Worm (Caenorhabditis elegans) whole organism, young adult: ENCODE data around the gene F09C6.10.

Experiments
- B0261.1 ChIP-seq: sonication (generic microtip); optimal IDR thresholded peaks from 2 replicates; lab custom pipeline; 2016; ENCODE audit warnings: mild to moderate bottlenecking, missing genetic modification characterization, moderate library complexity, missing compliant biosample characterization
- C06A6.2 ChIP-seq: fragments of 200-800 bp; sonication (Bioruptor generic); conservative IDR thresholded peaks from 2 replicates; pipeline ENCODE4 v1.3.6; 2022; ENCODE audit warnings: missing genetic modification characterization, missing compliant biosample characterization
- D2030.7 ChIP-seq: fragments of 200-800 bp; sonication (Bioruptor generic); IDR thresholded peaks from 2 replicates; pipeline ENCODE4 v1.3.6; 2022; ENCODE audit warnings: missing genetic modification reagents, missing genetic modification characterization, missing compliant biosample characterization
- F22D6.2 ChIP-seq: sonication (generic microtip); optimal IDR thresholded peaks from 2 replicates; lab custom pipeline; 2016; ENCODE audit warnings: mild to moderate bottlenecking, missing genetic modification characterization, missing compliant biosample characterization
- F23B12.7 ChIP-seq: sonication (generic microtip); optimal IDR thresholded peaks from 2 replicates; lab custom pipeline; 2017; ENCODE audit warnings: missing genetic modification characterization, mild to moderate bottlenecking, missing compliant biosample characterization, antibody characterized with exemption, moderate library complexity; ENCODE audit not compliant: insufficient read depth
- F33H1.4 ChIP-seq: fragments of 200-800 bp; sonication (Bioruptor generic); IDR thresholded peaks from 2 replicates; pipeline ENCODE4 v1.3.6; 2022; ENCODE audit warnings: missing genetic modification reagents, missing genetic modification characterization, missing compliant biosample characterization
- K11D2.4 ChIP-seq: fragments of 200-800 bp; sonication (Bioruptor generic); IDR thresholded peaks from 2 replicates; pipeline ENCODE4 v1.3.6; 2022; ENCODE audit warnings: missing genetic modification reagents, missing genetic modification characterization, missing compliant biosample characterization
- Y53G8AR.9 ChIP-seq: fragments of 200-800 bp; sonication (Bioruptor generic); conservative IDR thresholded peaks from 2 replicates; pipeline ENCODE4 v1.3.6; 2022; ENCODE audit warnings: missing genetic modification reagents, missing genetic modification characterization, missing compliant biosample characterization
- Y56A3A.18 ChIP-seq: fragments of 200-800 bp; sonication (Bioruptor generic); IDR thresholded peaks from 2 replicates; pipeline ENCODE4 v1.3.6; 2022; ENCODE audit warnings: missing genetic modification reagents, missing genetic modification characterization, missing compliant biosample characterization
- Y67H2A.10 ChIP-seq: fragments of 200-800 bp; sonication (Bioruptor generic); conservative IDR thresholded peaks from 2 replicates; pipeline ENCODE4 v1.3.6; 2022; ENCODE audit warnings: missing genetic modification reagents, missing genetic modification characterization, missing compliant biosample characterization
- Y79H2A.3 ChIP-seq: fragments of 200-800 bp; sonication (Bioruptor generic); conservative IDR thresholded peaks from 2 replicates; pipeline ENCODE4 v1.3.6; 2022; ENCODE audit warnings: missing genetic modification reagents, missing genetic modification characterization, missing compliant biosample characterization
- ZK185.1 ChIP-seq: sonication (generic microtip); optimal IDR thresholded peaks from 2 replicates; lab custom pipeline; 2016; ENCODE audit warnings: mild to moderate bottlenecking, missing genetic modification characterization, missing compliant biosample characterization; ENCODE audit not compliant: poor library complexity, severe bottlenecking
- aptf-2 ChIP-seq: fragments of 200-800 bp; sonication (Bioruptor generic); conservative IDR thresholded peaks from 2 replicates; pipeline ENCODE4 v1.3.6; 2022; ENCODE audit warnings: missing genetic modification reagents, missing genetic modification characterization, missing compliant biosample characterization
- bed-2 ChIP-seq: fragments of 200-800 bp; sonication (Bioruptor generic); IDR thresholded peaks from 2 replicates; pipeline ENCODE4 v1.3.6; 2022; ENCODE audit warnings: missing genetic modification reagents, missing genetic modification characterization, missing compliant biosample characterization
- dpff-1 ChIP-seq: sonication (generic microtip); optimal IDR thresholded peaks from 2 replicates; lab custom pipeline; 2017; ENCODE audit warnings: mild to moderate bottlenecking, missing genetic modification characterization, missing compliant biosample characterization
- egl-18 ChIP-seq: fragments of 200-800 bp; sonication (Bioruptor generic); IDR thresholded peaks from 2 replicates; pipeline ENCODE4 v1.3.6; 2022; ENCODE audit warnings: missing genetic modification reagents, missing genetic modification characterization, missing compliant biosample characterization
- egl-44 ChIP-seq: fragments of 200-800 bp; sonication (Bioruptor generic); IDR thresholded peaks from 2 replicates; pipeline ENCODE4 v1.3.6; 2022; ENCODE audit warnings: missing genetic modification reagents, missing genetic modification characterization, missing compliant biosample characterization
- ekl-4 ChIP-seq: fragments of 200-800 bp; sonication (Bioruptor generic); IDR thresholded peaks from 2 replicates; pipeline ENCODE4 v1.3.6; 2022; ENCODE audit warnings: missing genetic modification reagents, missing genetic modification characterization, missing compliant biosample characterization
- ets-4 ChIP-seq: fragments of 200-800 bp; sonication (Bioruptor generic); optimal IDR thresholded peaks from 2 replicates; lab custom pipeline; 2018; ENCODE audit warnings: mild to moderate bottlenecking, missing genetic modification characterization, missing compliant biosample characterization
- hlh-12 ChIP-seq: sonication (generic microtip); optimal IDR thresholded peaks from 2 replicates; lab custom pipeline; 2016; ENCODE audit warnings: missing genetic modification characterization, missing compliant biosample characterization
- hrde-1 ChIP-seq: sonication (generic microtip); optimal IDR thresholded peaks from 2 replicates; lab custom pipeline; 2016; ENCODE audit warnings: missing genetic modification characterization, mild to moderate bottlenecking, missing compliant biosample characterization, moderate library complexity, missing genotype, missing genetic modification reagents, borderline replicate concordance
- hsf-1 ChIP-seq: fragments of 200-800 bp; sonication (Bioruptor generic); IDR thresholded peaks from 2 replicates; pipeline ENCODE4 v1.3.6; 2022; ENCODE audit warnings: missing genetic modification reagents, missing genetic modification characterization, missing compliant biosample characterization
- let-607 ChIP-seq, 2 experiments: fragments of 200-800 bp in 1 of 2; sonication (Bioruptor generic) in 1 of 2; sonication (generic microtip) in 1 of 2; optimal IDR thresholded peaks; 2 replicates each; lab custom pipeline; 2016 to 2018; ENCODE audit warnings: mild to moderate bottlenecking in 2 of 2, missing compliant biosample characterization in 2 of 2, missing genetic modification characterization in 2 of 2, moderate library complexity in 2 of 2, missing genotype in 1 of 2
- lin-35 ChIP-seq, 3 experiments: fragments of 150-350 bp in 2 of 3; sonication (generic microtip) in 1 of 3; optimal IDR thresholded peaks; 2 replicates each; lab custom pipeline; 2014 to 2018; ENCODE audit warnings: missing biosample characterization in 3 of 3, missing genetic modification characterization in 3 of 3, missing genetic modification reagents in 3 of 3
- lsl-1 ChIP-seq: fragments of 200-800 bp; sonication (Bioruptor generic); optimal IDR thresholded peaks from 2 replicates; lab custom pipeline; 2018; ENCODE audit warnings: mild to moderate bottlenecking, missing genetic modification characterization, moderate library complexity, missing compliant biosample characterization
- lsy-27 ChIP-seq: sonication (generic microtip); optimal IDR thresholded peaks from 2 replicates; lab custom pipeline; 2017; ENCODE audit warnings: missing genetic modification characterization, mild to moderate bottlenecking, missing compliant biosample characterization, antibody characterized with exemption, missing genotype, borderline replicate concordance; ENCODE audit not compliant: insufficient read depth
- nhr-120 ChIP-seq: fragments of 200-800 bp; sonication (Bioruptor generic); IDR thresholded peaks from 2 replicates; pipeline ENCODE4 v1.3.6; 2022; ENCODE audit warnings: missing genetic modification characterization, missing compliant biosample characterization
- pbrm-1 ChIP-seq: fragments of 200-800 bp; sonication (Bioruptor generic); IDR thresholded peaks from 2 replicates; pipeline ENCODE4 v1.3.6; 2022; ENCODE audit warnings: missing genetic modification reagents, missing genetic modification characterization, missing compliant biosample characterization
- pha-4 ChIP-seq: fragments of 150-350 bp; sonication (generic microtip); optimal IDR thresholded peaks from 2 replicates; lab custom pipeline; 2014; ENCODE audit warnings: missing biosample characterization, missing genetic modification reagents, missing genetic modification characterization
- somi-1 ChIP-seq: fragments of 200-800 bp; sonication (Bioruptor generic); optimal IDR thresholded peaks from 2 replicates; lab custom pipeline; 2018; ENCODE audit warnings: mild to moderate bottlenecking, missing genetic modification characterization, missing compliant biosample characterization
- tlf-1 ChIP-seq: fragments of 200-800 bp; sonication (Bioruptor generic); optimal IDR thresholded peaks from 2 replicates; lab custom pipeline; 2018; ENCODE audit warnings: mild to moderate bottlenecking, missing genetic modification characterization, missing compliant biosample characterization
- unc-130 ChIP-seq: sonication (generic microtip); optimal IDR thresholded peaks from 2 replicates; lab custom pipeline; 2016; ENCODE audit warnings: missing genetic modification reagents, missing genetic modification characterization, missing compliant biosample characterization
- ztf-18 ChIP-seq: sonication (generic microtip); optimal IDR thresholded peaks from 2 replicates; lab custom pipeline; 2016; ENCODE audit warnings: missing genotype, mild to moderate bottlenecking, missing genetic modification characterization, missing compliant biosample characterization

The F09C6.10 gene

DNA sequence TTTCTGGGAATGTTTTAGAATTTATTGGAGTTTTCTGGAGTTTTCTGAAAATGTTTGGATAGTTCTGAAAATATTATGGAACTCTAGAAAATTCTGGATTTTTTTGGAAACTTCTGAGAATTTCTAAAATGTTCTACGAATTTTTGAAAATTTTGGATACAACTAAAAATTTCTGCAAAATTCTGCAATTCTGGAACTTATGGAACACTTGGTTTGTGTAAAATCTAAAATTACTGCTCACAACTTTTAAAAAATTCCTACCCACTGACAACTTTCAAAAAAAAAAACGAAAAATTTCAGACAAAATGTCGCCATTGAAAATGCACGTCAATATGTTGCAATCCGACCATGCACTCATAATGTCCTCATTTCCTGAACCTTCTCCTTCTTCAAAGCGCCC is 11.4 kb downstream of the F09C6.10 start, which contains the start of gene nhr-262:
Gene nhr-262 (plus strand): TSS at position 301 of the 400 bp plus-strand sequence.
- no peak for TF ChIP-seq F22D6.2 (tag; lab: Kevin White, UChicago)
- TF ChIP-seq ztf-18 (tag; lab: Kevin White, UChicago) = no peak
- TF ChIP-seq, all 124 proteins: peak for 0

DNA sequence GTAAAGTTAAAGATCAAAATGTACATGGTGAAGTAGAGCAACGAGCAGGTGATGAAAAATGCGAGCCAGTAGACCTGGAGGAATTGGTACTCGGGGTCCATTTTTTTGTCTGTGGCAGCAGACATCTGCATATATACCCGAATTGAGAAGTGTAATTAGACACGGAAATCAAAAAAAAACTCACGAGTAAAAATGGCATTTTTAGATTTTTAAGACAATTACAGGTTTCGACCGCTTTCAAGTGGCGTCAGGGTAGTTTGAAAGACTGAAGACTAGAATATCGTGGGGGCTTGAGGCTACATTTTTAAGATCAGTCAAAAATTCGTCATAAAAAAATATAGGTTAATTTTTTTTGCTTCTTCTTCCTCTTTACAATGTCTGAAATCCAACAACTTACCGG is 13.3 kb downstream of the F09C6.10 start, which contains the start of gene srd-68:
Gene srd-68 (minus strand): TSS at position 101 of the 400 bp plus-strand sequence.
- no peak for TF ChIP-seq F22D6.2 (tag; lab: Kevin White, UChicago)
- TF ChIP-seq C06A6.2 = no peak
- TF ChIP-seq hrde-1 = no peak
- TF ChIP-seq B0261.1 (tag; lab: Kevin White, UChicago) = no peak
- no peak for TF ChIP-seq hlh-12
- no peak for TF ChIP-seq nhr-120 (GFP tag; lab: Robert Waterston, UW)
- TF ChIP-seq lin-35 (GFP tag; optimal IDR thresholded peaks at IDR 0.05; lab: Kevin White, UChicago) = no peak
- TF ChIP-seq dpff-1 (tag; lab: Kevin White, UChicago) = no peak
- TF ChIP-seq somi-1 (GFP tag; lab: Kevin White, UChicago) = no peak
- TF ChIP-seq Y79H2A.3 (GFP tag; lab: Robert Waterston, UW) = no peak
- TF ChIP-seq lsy-27 (tag; lab: Kevin White, UChicago) = no peak
- TF ChIP-seq ets-4 (GFP tag; lab: Kevin White, UChicago) = no peak
- TF ChIP-seq ztf-18 (tag; lab: Kevin White, UChicago) = no peak
- no peak for TF ChIP-seq pbrm-1

DNA sequence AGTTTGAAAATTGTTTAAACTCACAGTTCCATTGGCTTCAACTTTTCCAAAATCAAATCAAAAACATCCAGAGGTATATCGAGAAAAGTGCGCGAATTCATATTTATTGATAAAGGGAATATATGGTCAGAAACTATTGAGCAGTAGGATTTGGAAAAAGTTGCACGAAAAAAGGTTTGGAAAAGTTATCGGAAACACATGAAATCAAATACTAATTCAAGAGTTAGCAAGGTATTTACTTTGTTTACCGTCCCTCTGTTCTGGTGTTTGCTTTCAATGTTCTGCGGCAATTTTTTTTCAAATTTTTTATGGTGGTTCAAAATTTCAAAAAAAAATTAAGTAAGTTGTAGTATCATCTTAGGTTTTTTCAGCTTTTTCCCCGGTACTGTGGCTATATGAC is 16.6 kb downstream of the F09C6.10 start, which contains the start of gene fbxa-45:
Gene fbxa-45 (minus strand): TSS at position 101 of the 400 bp plus-strand sequence.
- TF ChIP-seq pbrm-1 = no peak
- TF ChIP-seq Y53G8AR.9 = no peak
- no peak for TF ChIP-seq egl-44 (GFP tag; lab: Robert Waterston, UW)
- 0 out of 2 replicates have a peak, but pooled peaks have one; percentile 26 for TF ChIP-seq egl-18 (GFP tag; lab: Robert Waterston, UW)

DNA sequence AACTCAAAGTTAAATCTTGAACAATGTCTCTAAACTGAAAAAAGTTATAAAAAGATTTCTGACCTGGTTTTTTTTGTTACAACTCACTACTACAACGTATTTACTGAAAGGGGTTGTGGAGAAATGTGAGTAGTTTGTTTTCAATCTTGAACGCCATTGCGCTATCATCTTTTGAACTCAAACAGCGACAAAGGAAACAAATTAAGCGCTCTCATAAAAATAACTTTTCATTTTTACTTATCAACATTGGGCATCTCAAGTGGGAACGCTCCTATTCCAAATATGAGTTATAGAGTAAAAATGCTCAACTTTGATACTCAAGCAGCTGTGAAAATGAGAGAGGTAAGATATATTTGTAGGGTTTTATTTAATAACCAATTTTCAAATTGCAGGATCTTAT is 22.5 kb downstream of the F09C6.10 start, which contains the start of gene F09C6.15:
Gene F09C6.15 (plus strand): TSS at position 301 of the 400 bp plus-strand sequence.
- TF ChIP-seq pha-4 (tag; lab: Kevin White, UChicago) (no peak), bed-2 (GFP tag; lab: Robert Waterston, UW) (no peak)

DNA sequence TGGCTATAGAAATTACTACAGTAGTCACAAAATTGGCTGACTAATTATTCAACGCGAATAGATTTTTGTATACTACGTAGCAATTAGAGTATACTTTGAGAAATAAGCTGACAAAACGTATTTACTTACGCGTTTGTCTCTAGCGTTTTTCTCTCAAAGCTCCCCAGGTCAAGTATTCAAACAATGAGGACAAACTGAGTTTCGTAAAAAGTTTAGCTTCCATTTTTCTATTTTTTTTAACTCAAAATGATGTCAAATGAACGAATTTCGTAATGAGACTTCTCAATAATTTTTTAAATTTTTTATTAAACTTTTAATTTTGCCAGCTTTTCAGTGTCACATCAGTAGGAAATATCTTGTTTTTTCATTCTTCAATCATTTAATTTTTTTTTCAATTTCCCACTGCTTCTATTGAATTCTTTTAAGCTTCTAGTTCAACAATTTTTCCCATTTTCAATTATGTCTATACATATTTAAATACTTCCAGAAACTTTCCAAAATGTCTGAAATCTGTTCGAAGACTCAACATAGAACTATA is 27.1 kb downstream of the F09C6.10 start, which contains the start of the genes ifas-2 and fbxa-44:
Gene ifas-2 (minus strand): TSS at position 101 of the 538 bp plus-strand sequence.
Gene fbxa-44 (plus strand): TSS at position 488 of the 538 bp plus-strand sequence.
- no peak for TF ChIP-seq ZK185.1
- TF ChIP-seq K11D2.4 = no peak

DNA sequence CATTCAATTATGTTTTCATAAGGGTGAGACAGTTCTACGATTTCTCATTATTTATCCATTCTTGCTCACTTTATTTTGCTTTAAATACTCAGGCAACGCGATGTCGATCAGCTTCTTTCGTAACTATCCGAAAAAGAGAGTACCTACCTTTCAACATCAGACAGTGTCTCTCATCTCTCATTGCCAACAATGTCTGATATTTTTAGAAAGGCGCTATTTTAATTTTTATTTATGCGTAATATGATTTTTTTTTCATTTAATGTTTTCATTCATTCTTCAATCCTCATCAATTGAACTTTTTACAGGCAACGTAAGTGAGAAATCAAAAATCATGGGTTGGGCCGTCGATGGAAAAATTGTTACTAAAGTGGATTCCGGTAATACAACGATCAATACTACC is 31.2 kb downstream of the F09C6.10 start, which contains the start of gene F09C6.13:
Gene F09C6.13 (plus strand): TSS at position 301 of the 400 bp plus-strand sequence.
- TF ChIP-seq D2030.7 (no peak), Y56A3A.18 (no peak), ZK185.1 (no peak), Y67H2A.10 (GFP tag; lab: Robert Waterston, UW) (no peak), lsl-1 (GFP tag; lab: Kevin White, UChicago) (no peak), aptf-2 (no peak), tlf-1 (GFP tag; lab: Kevin White, UChicago) (no peak), F23B12.7 (tag; lab: Kevin White, UChicago) (no peak), unc-130 (no peak), hsf-1 (GFP tag; lab: Robert Waterston, UW) (no peak), F33H1.4 (GFP tag; lab: Robert Waterston, UW) (no peak), ekl-4 (no peak), hlh-12 (no peak), let-607 (tag; optimal IDR thresholded peaks at IDR 0.05; lab: Kevin White, UChicago) (no peak)
